Fruit fly (Drosophila melanogaster) whole organism, adult: ENCODE results near the gene Paf-AHalpha.

Source experiments
- CG11617 ChIP-seq: fragments of 200-800 bp; sonication (Bioruptor generic); optimal IDR thresholded peaks from 2 replicates; lab custom pipeline; 2017; ENCODE audit warnings: mild to moderate bottlenecking, missing biosample characterization, missing genetic modification reagents, missing genetic modification characterization
- CG12768 ChIP-seq: fragments of 200-800 bp; sonication (Bioruptor generic); optimal IDR thresholded peaks from 2 replicates; lab custom pipeline; 2017; ENCODE audit warnings: missing biosample characterization, missing genetic modification characterization, mild to moderate bottlenecking, moderate library complexity, missing genetic modification reagents
- CG14711 ChIP-seq: fragments of 200-800 bp; sonication (Bioruptor generic); optimal IDR thresholded peaks from 2 replicates; lab custom pipeline; 2018; ENCODE audit warnings: missing biosample characterization, mild to moderate bottlenecking, missing genetic modification characterization, moderate library complexity
- CG1620 ChIP-seq: fragments of 200-800 bp; sonication (Bioruptor generic); optimal IDR thresholded peaks from 2 replicates; lab custom pipeline; 2016; ENCODE audit warnings: missing biosample characterization, missing genetic modification characterization
- CG33017 ChIP-seq: fragments of 200-800 bp; sonication (Bioruptor generic); optimal IDR thresholded peaks from 2 replicates; lab custom pipeline; 2018; ENCODE audit warnings: missing biosample characterization, mild to moderate bottlenecking, missing genetic modification characterization, moderate library complexity
- CG5204 ChIP-seq: fragments of 200-800 bp; sonication (Bioruptor generic); optimal IDR thresholded peaks from 2 replicates; lab custom pipeline; 2016; ENCODE audit warnings: missing biosample characterization, missing genetic modification characterization
- CG7045 ChIP-seq: fragments of 200-800 bp; sonication (Bioruptor generic); optimal IDR thresholded peaks from 2 replicates; lab custom pipeline; 2017; ENCODE audit warnings: missing biosample characterization, mild to moderate bottlenecking, missing genetic modification characterization
- CG7101 ChIP-seq: fragments of 200-800 bp; sonication (Bioruptor generic); optimal IDR thresholded peaks from 2 replicates; lab custom pipeline; 2018; ENCODE audit warnings: missing biosample characterization, mild to moderate bottlenecking, missing genetic modification characterization, moderate library complexity
- Clk ChIP-seq: fragments of 200-800 bp; sonication (Bioruptor generic); optimal IDR thresholded peaks from 2 replicates; lab custom pipeline; 2017; ENCODE audit warnings: missing biosample characterization, missing genetic modification characterization
- Crg-1 ChIP-seq: fragments of 200-800 bp; sonication (Bioruptor generic); optimal IDR thresholded peaks from 2 replicates; lab custom pipeline; 2016; ENCODE audit warnings: missing biosample characterization, missing genetic modification characterization
- Hr96 ChIP-seq: fragments of 200-800 bp; sonication (Bioruptor generic); optimal IDR thresholded peaks from 2 replicates; lab custom pipeline; 2016; ENCODE audit warnings: missing biosample characterization, missing genetic modification characterization
- Mnt ChIP-seq: fragments of 200-800 bp; sonication (Bioruptor generic); optimal IDR thresholded peaks from 2 replicates; lab custom pipeline; 2016; ENCODE audit warnings: missing biosample characterization, mild to moderate bottlenecking, missing genetic modification characterization
- bab1 ChIP-seq: fragments of 200-800 bp; sonication (Bioruptor generic); optimal IDR thresholded peaks from 3 replicates; lab custom pipeline; 2019; ENCODE audit warnings: missing biosample characterization, mild to moderate bottlenecking, missing genetic modification characterization, moderate library complexity
- cic ChIP-seq: fragments of 200-800 bp; sonication (Bioruptor generic); optimal IDR thresholded peaks from 2 replicates; lab custom pipeline; 2017; ENCODE audit warnings: missing biosample characterization, mild to moderate bottlenecking, missing genetic modification characterization, moderate library complexity
- cnc ChIP-seq, 2 experiments: fragments of >200 bp; optimal IDR thresholded peaks; 2 replicates each; lab custom pipeline; 2017
- kay ChIP-seq: fragments of 200-800 bp; sonication (Bioruptor generic); peaks from one replicate; lab custom pipeline; 2016; ENCODE audit warnings: missing biosample characterization, missing genetic modification characterization, borderline replicate concordance
- ovo ChIP-seq: fragments of 200-800 bp; sonication (Bioruptor generic); optimal IDR thresholded peaks from 2 replicates; lab custom pipeline; 2016; ENCODE audit warnings: missing biosample characterization, missing genetic modification characterization
- pad ChIP-seq: fragments of 200-800 bp; sonication (Bioruptor generic); optimal IDR thresholded peaks from 3 replicates; lab custom pipeline; 2017; ENCODE audit warnings: missing biosample characterization, missing genetic modification characterization, mild to moderate bottlenecking, moderate library complexity, missing genetic modification reagents
- tj ChIP-seq: fragments of 200-800 bp; sonication (Bioruptor generic); optimal IDR thresholded peaks from 3 replicates; lab custom pipeline; 2017; ENCODE audit warnings: missing biosample characterization, mild to moderate bottlenecking, missing genetic modification characterization, moderate library complexity
- toe ChIP-seq: fragments of 200-800 bp; sonication (Bioruptor generic); optimal IDR thresholded peaks from 2 replicates; lab custom pipeline; 2016; ENCODE audit warnings: missing biosample characterization, missing genetic modification characterization

Gene Paf-AHalpha

dm6 chrX:15740881-15741280, 44.5 kb downstream of the Paf-AHalpha start:
- TF ChIP-seq cnc (optimal IDR thresholded peaks at IDR 0.05; lab: Kevin White, UChicago) (peak; percentile 97 to 100), bab1 (GFP tag; lab: Kevin White, UChicago) (no peak), CG1620 (GFP tag; lab: Kevin White, UChicago) (no peak), kay (GFP tag; lab: Kevin White, UChicago) (no peak), CG14711 (tag; lab: Kevin White, UChicago) (peak; percentile 33), CG7101 (peak; percentile 31), Clk (no peak), Crg-1 (GFP tag; lab: Kevin White, UChicago) (no peak), tj (GFP tag; lab: Kevin White, UChicago) (peak; percentile 5)

- TF ChIP-seq cic, result peak; percentile 44
- no peak for TF ChIP-seq tj (GFP tag; lab: Kevin White, UChicago)
- TF ChIP-seq CG7101, result peak; percentile 87
- peak; percentile 48 for TF ChIP-seq Mnt (GFP tag; lab: Kevin White, UChicago)
- no peak for TF ChIP-seq Hr96
- peak; percentile 46 for TF ChIP-seq pad
- no peak for TF ChIP-seq cnc (optimal IDR thresholded peaks at IDR 0.05; lab: Kevin White, UChicago)
- TF ChIP-seq ovo (GFP tag; lab: Kevin White, UChicago), result no peak
- peak; percentile 63 for TF ChIP-seq CG12768 (GFP tag; lab: Kevin White, UChicago)
- no peak for TF ChIP-seq toe (GFP tag; lab: Kevin White, UChicago)
- TF ChIP-seq Clk, result peak; percentile 14
- peak; percentile 7 for TF ChIP-seq Crg-1 (GFP tag; lab: Kevin White, UChicago)
- peak; percentile 19 for TF ChIP-seq bab1 (GFP tag; lab: Kevin White, UChicago)
- no peak for TF ChIP-seq kay (GFP tag; lab: Kevin White, UChicago)
- TF ChIP-seq CG11617 (GFP tag; lab: Kevin White, UChicago), result peak; percentile 76
- TF ChIP-seq CG14711 (tag; lab: Kevin White, UChicago), result peak; percentile 78
- no peak for TF ChIP-seq CG1620 (GFP tag; lab: Kevin White, UChicago)
- TF ChIP-seq CG5204, result no peak
- TF ChIP-seq CG7045 (GFP tag; lab: Kevin White, UChicago), result peak; percentile 31
- TF ChIP-seq CG33017 (tag; lab: Kevin White, UChicago), result peak; percentile 69
These were observed 45.1 kb downstream of the Paf-AHalpha start for dm6 chrX:15740288-15740726.

- TF ChIP-seq tj (GFP tag; lab: Kevin White, UChicago), result peak; percentile 11
- TF ChIP-seq CG12768 (GFP tag; lab: Kevin White, UChicago), result no peak
- peak; percentile 24 for TF ChIP-seq cic
- no peak for TF ChIP-seq Clk
- no peak for TF ChIP-seq CG5204
- TF ChIP-seq CG7101, result peak; percentile 61
- peak; percentile 11 for TF ChIP-seq CG33017 (tag; lab: Kevin White, UChicago)
- peak; percentile 40 for TF ChIP-seq Crg-1 (GFP tag; lab: Kevin White, UChicago)
- peak; percentile 45 for TF ChIP-seq pad
- peak; percentile 75 for TF ChIP-seq Hr96
- peak; percentile 71 for TF ChIP-seq CG1620 (GFP tag; lab: Kevin White, UChicago)
- TF ChIP-seq CG7045 (GFP tag; lab: Kevin White, UChicago), result no peak
- peak; percentile 75 for TF ChIP-seq bab1 (GFP tag; lab: Kevin White, UChicago)
- TF ChIP-seq cnc (optimal IDR thresholded peaks at IDR 0.05; lab: Kevin White, UChicago), result no peak
- peak; percentile 85 for TF ChIP-seq Mnt (GFP tag; lab: Kevin White, UChicago)
- TF ChIP-seq CG14711 (tag; lab: Kevin White, UChicago), result peak; percentile 53
- TF ChIP-seq CG11617 (GFP tag; lab: Kevin White, UChicago), result peak; percentile 58
- TF ChIP-seq kay (GFP tag; lab: Kevin White, UChicago), result no peak
- peak; percentile 71 for TF ChIP-seq toe (GFP tag; lab: Kevin White, UChicago)
- TF ChIP-seq ovo (GFP tag; lab: Kevin White, UChicago), result peak; percentile 16
These were observed 46.4 kb downstream of the Paf-AHalpha start, which contains the start of the genes CG11679 and CG8206 for dm6 chrX:15738890-15739550. Gene CG11679, minus strand, starts transcription at chrX:15738954. Gene CG8206, plus strand, starts transcription at chrX:15739230.

dm6 chrX:15737110-15737509, 48.3 kb downstream of the Paf-AHalpha start, which contains the start of gene Arp6:
Gene Arp6, minus strand, starts transcription at chrX:15737120.
- no peak for TF ChIP-seq cnc (optimal IDR thresholded peaks at IDR 0.05; lab: Kevin White, UChicago)
